Worm (Caenorhabditis elegans) whole organism, late embryonic: ENCODE results near the gene E02C12.12.

Experiments
- C08G9.2 ChIP-seq: sonication (generic microtip); optimal IDR thresholded peaks from 2 replicates; lab custom pipeline; 2016; ENCODE audit warnings: mild to moderate bottlenecking, missing genetic modification characterization, moderate library complexity, missing compliant biosample characterization
- F13H6.1 ChIP-seq: sonication (generic microtip); optimal IDR thresholded peaks from 2 replicates; lab custom pipeline; 2016; ENCODE audit warnings: missing genetic modification characterization, missing compliant biosample characterization
- K09A11.1 ChIP-seq: sonication (generic microtip); optimal IDR thresholded peaks from 2 replicates; lab custom pipeline; 2017; ENCODE audit warnings: antibody characterized with exemption, mild to moderate bottlenecking, missing genetic modification characterization, missing compliant biosample characterization; ENCODE audit not compliant: insufficient read depth
- Y22D7AL.16 ChIP-seq: sonication (generic microtip); optimal IDR thresholded peaks from 2 replicates; lab custom pipeline; 2016; ENCODE audit warnings: missing genetic modification characterization, missing compliant biosample characterization
- ama-1 ChIP-seq: fragments of 150-350 bp; optimal IDR thresholded peaks from 2 replicates; lab custom pipeline; 2014
- ceh-14 ChIP-seq: sonication (generic microtip); optimal IDR thresholded peaks from 2 replicates; lab custom pipeline; 2016; ENCODE audit warnings: missing genotype, missing genetic modification characterization, missing compliant biosample characterization
- ceh-19 ChIP-seq: fragments of 200-800 bp; sonication (Bioruptor generic); optimal IDR thresholded peaks from 2 replicates; lab custom pipeline; 2018; ENCODE audit warnings: mild to moderate bottlenecking, missing genetic modification characterization, missing compliant biosample characterization
- ceh-2 ChIP-seq: sonication (generic microtip); optimal IDR thresholded peaks from 2 replicates; lab custom pipeline; 2016; ENCODE audit warnings: missing genotype, missing genetic modification characterization, missing compliant biosample characterization
- ceh-31 ChIP-seq: sonication (generic microtip); optimal IDR thresholded peaks from 2 replicates; lab custom pipeline; 2016; ENCODE audit warnings: missing genetic modification characterization, missing compliant biosample characterization
- ceh-34 ChIP-seq: sonication (generic microtip); optimal IDR thresholded peaks from 2 replicates; lab custom pipeline; 2016; ENCODE audit warnings: mild to moderate bottlenecking, missing genetic modification characterization, missing compliant biosample characterization
- elt-4 ChIP-seq: sonication (generic microtip); optimal IDR thresholded peaks from 2 replicates; lab custom pipeline; 2016; ENCODE audit warnings: missing genetic modification characterization, missing compliant biosample characterization
- ets-4 ChIP-seq: sonication (generic microtip); optimal IDR thresholded peaks from 2 replicates; lab custom pipeline; 2016; ENCODE audit warnings: missing genetic modification characterization, missing compliant biosample characterization
- fkh-10 ChIP-seq: fragments of 150-350 bp; optimal IDR thresholded peaks from 2 replicates; lab custom pipeline; 2014; ENCODE audit warnings: missing biosample characterization, missing genetic modification reagents, missing genetic modification characterization
- fkh-6 ChIP-seq: sonication (generic microtip); optimal IDR thresholded peaks from 2 replicates; lab custom pipeline; 2016; ENCODE audit warnings: missing genetic modification characterization, missing compliant biosample characterization
- gmeb-2 ChIP-seq: sonication (generic microtip); optimal IDR thresholded peaks from 2 replicates; lab custom pipeline; 2016; ENCODE audit warnings: missing genetic modification characterization, inconsistent platforms, missing compliant biosample characterization
- hlh-13 ChIP-seq: fragments of 200-800 bp; sonication (Bioruptor generic); optimal IDR thresholded peaks from 2 replicates; lab custom pipeline; 2018; ENCODE audit warnings: mild to moderate bottlenecking, missing genetic modification characterization, missing compliant biosample characterization
- hlh-15 ChIP-seq: sonication (generic microtip); optimal IDR thresholded peaks from 2 replicates; lab custom pipeline; 2016; ENCODE audit warnings: missing genetic modification characterization, missing compliant biosample characterization
- hlh-8 ChIP-seq: sonication (generic microtip); optimal IDR thresholded peaks from 2 replicates; lab custom pipeline; 2016; ENCODE audit warnings: missing genotype, missing genetic modification characterization, missing compliant biosample characterization
- lin-11 ChIP-seq: fragments of 200-800 bp; sonication (Bioruptor generic); optimal IDR thresholded peaks from 2 replicates; lab custom pipeline; 2018; ENCODE audit warnings: mild to moderate bottlenecking, missing genetic modification characterization, missing compliant biosample characterization
- madf-2 ChIP-seq: sonication (generic microtip); optimal IDR thresholded peaks from 2 replicates; lab custom pipeline; 2017; ENCODE audit warnings: missing genetic modification characterization, missing compliant biosample characterization
- odd-2 ChIP-seq: sonication (generic microtip); optimal IDR thresholded peaks from 2 replicates; lab custom pipeline; 2017; ENCODE audit warnings: antibody characterized with exemption, mild to moderate bottlenecking, missing genetic modification characterization, missing compliant biosample characterization
- pat-9 ChIP-seq: fragments of 200-800 bp; sonication (Bioruptor generic); optimal IDR thresholded peaks from 2 replicates; lab custom pipeline; 2018; ENCODE audit warnings: mild to moderate bottlenecking, missing genetic modification characterization, moderate library complexity, missing compliant biosample characterization
- pha-4 ChIP-seq: fragments of 150-350 bp; optimal IDR thresholded peaks from 2 replicates; lab custom pipeline; 2018; ENCODE audit warnings: missing biosample characterization, missing genetic modification reagents, missing genetic modification characterization
- pros-1 ChIP-seq: fragments of 150-350 bp; optimal IDR thresholded peaks from 2 replicates; lab custom pipeline; 2014; ENCODE audit warnings: missing biosample characterization, missing genetic modification reagents, missing genetic modification characterization
- sdc-2 ChIP-seq: sonication (generic microtip); optimal IDR thresholded peaks from 2 replicates; lab custom pipeline; 2016; ENCODE audit warnings: missing genotype, missing genetic modification characterization, missing compliant biosample characterization
- sox-2 ChIP-seq: fragments of 200-800 bp; sonication (Bioruptor generic); IDR thresholded peaks from 2 replicates; pipeline ENCODE4 v1.3.6; 2022; ENCODE audit warnings: missing genetic modification reagents, missing genetic modification characterization, missing compliant biosample characterization
- syd-9 ChIP-seq: sonication (generic microtip); optimal IDR thresholded peaks from 2 replicates; lab custom pipeline; 2016; ENCODE audit warnings: mild to moderate bottlenecking, missing genetic modification characterization, moderate library complexity, missing compliant biosample characterization
- tbx-7 ChIP-seq: sonication (generic microtip); optimal IDR thresholded peaks from 2 replicates; lab custom pipeline; 2016; ENCODE audit warnings: missing genotype, missing genetic modification characterization, missing compliant biosample characterization
- unc-42 ChIP-seq: sonication (generic microtip); optimal IDR thresholded peaks from 2 replicates; lab custom pipeline; 2016; ENCODE audit warnings: missing genotype, missing genetic modification characterization, missing compliant biosample characterization
- unc-55 ChIP-seq: sonication (generic microtip); optimal IDR thresholded peaks from 2 replicates; lab custom pipeline; 2017; ENCODE audit warnings: missing biosample characterization, missing genetic modification reagents, missing genetic modification characterization
- zip-5 ChIP-seq: sonication (generic microtip); optimal IDR thresholded peaks from 2 replicates; lab custom pipeline; 2016; ENCODE audit warnings: missing genetic modification characterization, missing compliant biosample characterization
- ztf-16 ChIP-seq: sonication (generic microtip); optimal IDR thresholded peaks from 2 replicates; lab custom pipeline; 2017; ENCODE audit warnings: missing genetic modification characterization, missing compliant biosample characterization

The E02C12.12 gene

DNA sequence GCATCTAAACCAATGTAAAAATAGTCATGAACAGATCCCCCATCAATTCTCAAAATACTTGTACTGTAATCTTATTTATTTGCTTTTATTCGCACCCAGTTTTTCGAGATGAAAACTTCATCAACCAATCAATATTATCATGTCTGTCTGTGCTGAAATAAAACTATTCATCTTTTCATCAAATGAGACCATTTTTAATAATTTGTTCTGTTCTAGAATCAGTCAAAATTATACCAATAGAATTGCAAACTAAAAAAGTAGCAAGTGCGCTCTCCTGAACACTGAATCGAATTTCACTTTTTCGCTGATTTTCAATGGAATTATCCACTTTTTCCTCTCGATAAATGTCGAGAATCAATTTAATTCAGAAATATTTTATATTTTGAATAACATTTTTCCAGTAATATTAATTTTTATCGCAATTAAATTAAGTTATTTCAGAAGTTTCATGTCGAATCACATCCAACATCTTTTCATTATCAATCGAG lies 17.8 kb upstream of the E02C12.12 start, which contains the start of gene trpp-4:
trpp-4 (plus strand) TSS at position 442 of the 488 bp plus-strand sequence.
- TF ChIP-seq sox-2 (GFP tag; lab: Robert Waterston, UW) (no peak), ets-4 (tag; lab: Kevin White, UChicago) (no peak), hlh-13 (GFP tag; lab: Kevin White, UChicago) (no peak), sdc-2 (tag; lab: Kevin White, UChicago) (no peak), unc-42 (peak; percentile 54), syd-9 (tag; lab: Kevin White, UChicago) (no peak), unc-55 (GFP tag; lab: Kevin White, UChicago) (no peak)

DNA sequence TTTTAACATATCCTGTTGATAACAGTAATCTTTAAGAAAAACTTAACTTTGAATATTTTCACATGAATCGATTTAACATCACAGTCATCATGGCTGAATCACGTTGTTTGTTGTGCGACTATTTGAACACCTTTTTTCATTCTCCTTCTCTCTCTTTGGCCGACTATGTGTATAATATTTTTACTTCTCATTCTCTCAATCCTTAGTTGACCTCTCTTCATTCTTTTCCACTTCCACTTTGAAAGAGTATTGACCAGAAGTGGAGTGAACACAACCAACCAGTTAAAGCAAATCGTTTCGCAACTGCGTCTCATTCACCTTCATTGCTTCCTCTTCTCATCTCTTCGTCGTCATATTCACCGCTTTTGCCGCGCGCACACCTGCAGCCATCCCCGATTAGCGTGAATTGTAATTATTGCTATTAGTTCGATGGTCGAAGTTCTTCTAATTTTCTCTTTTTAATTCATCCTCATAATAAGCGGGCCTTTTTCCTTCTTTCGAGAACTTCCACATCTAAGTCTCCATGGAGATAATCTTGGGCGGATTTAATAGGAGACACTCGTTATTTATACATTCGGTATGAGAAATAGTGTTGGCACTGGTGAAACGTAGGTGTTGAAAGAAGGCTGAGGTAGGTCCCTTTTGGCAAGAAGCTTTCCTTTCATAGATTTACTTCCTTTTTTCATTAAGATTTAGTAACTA lies 13.0 kb upstream of the E02C12.12 start:
- no peak for TF ChIP-seq ama-1 (lab: Kevin White, UChicago)
- peak; percentile 77 for TF ChIP-seq ceh-31

DNA sequence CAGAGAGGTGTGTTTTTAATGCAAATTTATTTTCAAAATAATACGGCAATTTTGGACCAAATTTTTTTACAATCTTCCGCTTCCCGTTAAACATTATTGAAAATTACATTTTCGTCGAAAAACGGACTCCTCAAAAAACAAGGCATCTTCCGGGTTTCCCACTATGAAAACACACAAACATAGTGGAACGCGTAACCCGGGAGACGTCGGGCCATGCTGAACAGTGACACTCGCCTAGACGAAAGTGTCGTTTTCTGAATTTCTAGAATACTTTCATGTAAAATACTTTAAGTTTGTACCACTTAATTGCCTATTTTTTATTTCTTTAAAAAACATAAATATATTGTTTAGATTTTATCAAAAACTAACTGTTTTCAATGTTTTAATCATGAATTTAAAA lies 9.8 kb upstream of the E02C12.12 start:
- no peak for TF ChIP-seq F13H6.1
- no peak for TF ChIP-seq ztf-16
- no peak for TF ChIP-seq pha-4 (tag; lab: Kevin White, UChicago)
- no peak for TF ChIP-seq unc-42
- TF ChIP-seq ceh-19 (GFP tag; lab: Kevin White, UChicago) = no peak
- TF ChIP-seq K09A11.1 (tag; lab: Kevin White, UChicago) = no peak
- no peak for TF ChIP-seq tbx-7 (tag; lab: Kevin White, UChicago)
- TF ChIP-seq Y22D7AL.16 (tag; lab: Kevin White, UChicago) = no peak
- no peak for TF ChIP-seq ets-4 (tag; lab: Kevin White, UChicago)

DNA sequence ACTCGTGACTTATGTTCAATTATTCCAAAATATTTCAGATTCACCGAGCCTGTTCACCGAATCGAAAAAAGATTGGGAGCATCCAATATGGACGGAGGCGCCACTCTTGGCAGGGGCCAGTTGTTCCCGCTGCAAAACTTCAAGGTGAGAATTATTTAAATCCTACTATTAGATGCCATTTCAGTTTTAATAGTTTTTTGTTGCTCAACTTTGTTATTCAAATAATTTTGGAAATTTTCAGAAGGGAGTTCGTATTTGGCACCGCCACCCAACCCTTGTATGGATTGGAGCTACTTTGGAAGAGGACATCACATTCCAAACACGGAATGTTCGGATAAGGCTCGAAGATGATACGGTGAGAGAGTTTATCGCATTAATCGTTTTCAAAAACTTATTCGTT lies 4.0 kb upstream of the E02C12.12 start, which contains the start of gene hum-2:
hum-2 (plus strand) TSS at position 33 of the 400 bp plus-strand sequence.
- TF ChIP-seq ceh-34 = no peak
- no peak for TF ChIP-seq odd-2 (tag; lab: Kevin White, UChicago)
- no peak for TF ChIP-seq zip-5 (tag; lab: Kevin White, UChicago)
- TF ChIP-seq lin-11 (tag; lab: Kevin White, UChicago) = no peak
- no peak for TF ChIP-seq sdc-2 (tag; lab: Kevin White, UChicago)
- no peak for TF ChIP-seq C08G9.2 (tag; lab: Kevin White, UChicago)
- no peak for TF ChIP-seq hlh-8 (tag; lab: Kevin White, UChicago)
- TF ChIP-seq tbx-7 (tag; lab: Kevin White, UChicago) = no peak
- TF ChIP-seq madf-2 = no peak
- no peak for TF ChIP-seq ceh-19 (GFP tag; lab: Kevin White, UChicago)

DNA sequence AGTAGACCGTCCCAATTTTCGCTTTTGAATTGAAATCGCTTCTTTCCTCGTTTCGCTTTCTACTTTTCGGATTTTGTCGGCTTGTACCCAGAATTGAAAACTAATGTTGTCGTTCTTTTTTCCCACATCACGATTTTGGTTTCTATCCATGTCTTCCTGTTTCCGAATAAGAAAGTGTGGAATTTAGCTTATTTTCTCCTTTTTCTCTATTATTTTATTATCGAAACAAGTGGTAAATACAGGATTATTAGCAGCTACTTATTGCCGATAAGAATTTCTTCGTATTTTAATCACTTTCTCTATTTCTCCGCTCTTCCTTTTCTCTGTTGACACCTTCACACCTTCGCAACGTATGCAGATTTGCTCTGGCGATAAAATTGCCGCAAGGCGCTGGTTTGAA lies 2.8 kb upstream of the E02C12.12 start:
- no peak for TF ChIP-seq fkh-10 (GFP tag; lab: Kevin White, UChicago)
- TF ChIP-seq elt-4 = no peak
- TF ChIP-seq ceh-2 (tag; lab: Kevin White, UChicago) = no peak
- no peak for TF ChIP-seq F13H6.1
- TF ChIP-seq pros-1 (tag; lab: Kevin White, UChicago) = no peak
- TF ChIP-seq odd-2 (tag; lab: Kevin White, UChicago) = no peak
- TF ChIP-seq hlh-15 (tag; lab: Kevin White, UChicago) = no peak
- TF ChIP-seq ceh-31 = no peak
- no peak for TF ChIP-seq fkh-6 (tag; lab: Kevin White, UChicago)
- TF ChIP-seq gmeb-2 (tag; lab: Kevin White, UChicago) = no peak
- TF ChIP-seq pha-4 (tag; lab: Kevin White, UChicago) = no peak
- no peak for TF ChIP-seq ceh-14 (tag; lab: Kevin White, UChicago)
- TF ChIP-seq hlh-8 (tag; lab: Kevin White, UChicago) = no peak
- TF ChIP-seq pat-9 (tag; lab: Kevin White, UChicago) = no peak
